Worm (Caenorhabditis elegans) whole organism, L3 larva: Measurements from ENCODE around the gene bath-3.

Source experiments
- ama-1 ChIP-seq: fragments of 150-350 bp; optimal IDR thresholded peaks from 2 replicates; lab custom pipeline; 2018
- elt-3 ChIP-seq, 3 experiments: fragments of 150-350 bp in 1 of 3; sonication (generic microtip) in 2 of 3; optimal IDR thresholded peaks; 2 replicates in 2 of 3; 4 replicates in 1 of 3; lab custom pipeline; 2014 to 2017; ENCODE audit warnings: missing biosample characterization in 3 of 3, missing genetic modification characterization in 3 of 3
- lin-15B ChIP-seq: fragments of 150-350 bp; optimal IDR thresholded peaks from 2 replicates; lab custom pipeline; 2014; ENCODE audit warnings: missing biosample characterization, missing genetic modification characterization
- mdl-1 ChIP-seq: fragments of 150-350 bp; optimal IDR thresholded peaks from 2 replicates; lab custom pipeline; 2014; ENCODE audit warnings: missing biosample characterization, missing genetic modification characterization
- nhr-11 ChIP-seq: fragments of 150-350 bp; optimal IDR thresholded peaks from 2 replicates; lab custom pipeline; 2014; ENCODE audit warnings: missing biosample characterization, missing genetic modification characterization
- nhr-12 ChIP-seq: fragments of 150-350 bp; optimal IDR thresholded peaks from 2 replicates; lab custom pipeline; 2014; ENCODE audit warnings: missing biosample characterization, missing genetic modification characterization
- nhr-23 ChIP-seq: fragments of 150-350 bp; optimal IDR thresholded peaks from 2 replicates; lab custom pipeline; 2014; ENCODE audit warnings: missing biosample characterization, missing genetic modification reagents, missing genetic modification characterization
- nhr-76 ChIP-seq: fragments of 150-350 bp; sonication (generic microtip); optimal IDR thresholded peaks from 5 replicates; lab custom pipeline; 2014; ENCODE audit warnings: missing biosample characterization, missing genetic modification characterization
- nhr-77 ChIP-seq: fragments of 150-350 bp; optimal IDR thresholded peaks from 2 replicates; lab custom pipeline; 2014; ENCODE audit warnings: missing biosample characterization, missing genetic modification characterization
- pha-4 ChIP-seq: fragments of 150-350 bp; optimal IDR thresholded peaks from 2 replicates; lab custom pipeline; 2014; ENCODE audit warnings: missing biosample characterization, missing genetic modification reagents, missing genetic modification characterization
- unc-39 ChIP-seq: sonication (generic microtip); optimal IDR thresholded peaks from 4 replicates; lab custom pipeline; 2017; ENCODE audit warnings: missing biosample characterization, missing genetic modification characterization
- ztf-4 ChIP-seq: fragments of 150-350 bp; optimal IDR thresholded peaks from 2 replicates; lab custom pipeline; 2014; ENCODE audit warnings: missing biosample characterization, missing genetic modification characterization

DNA sequence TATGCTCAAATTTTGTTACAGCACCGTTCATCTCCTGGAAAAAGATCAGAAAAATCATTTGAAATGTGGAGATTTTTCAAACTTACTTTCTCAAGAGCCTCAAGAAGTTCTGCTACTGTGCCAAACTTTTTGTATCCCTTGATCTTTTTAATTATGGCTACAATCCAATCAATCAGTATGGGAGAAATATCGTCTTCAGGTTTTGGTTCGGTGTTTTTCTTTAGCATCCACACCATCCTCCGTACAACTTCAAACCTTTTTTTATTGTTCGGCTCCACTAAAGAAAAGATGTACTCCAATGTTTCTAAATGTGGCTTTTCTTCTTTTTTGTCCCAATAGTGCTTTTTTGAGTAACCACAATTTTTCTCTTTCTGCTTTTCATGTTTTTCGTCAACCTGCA is 46.2 kb upstream of the bath-3 start:
- TF ChIP-seq nhr-77 (tag; lab: Kevin White, UChicago) (no peak), nhr-76 (tag; lab: Kevin White, UChicago) (no peak), ama-1 (no peak), nhr-23 (tag; lab: Kevin White, UChicago) (no peak), pha-4 (tag; lab: Kevin White, UChicago) (no peak), elt-3 (tag; optimal IDR thresholded peaks at IDR 0.05; lab: Kevin White, UChicago) (no peak), mdl-1 (no peak), ztf-4 (tag; lab: Kevin White, UChicago) (no peak), unc-39 (tag; lab: Kevin White, UChicago) (no peak), lin-15B (tag; lab: Kevin White, UChicago) (no peak), nhr-11 (tag; lab: Kevin White, UChicago) (no peak), nhr-12 (no peak)
